Worm (Caenorhabditis elegans) whole organism, early embryonic: Measurements from ENCODE around the gene sbsp-1.

Experiments
- B0310.2 ChIP-seq: sonication (generic microtip); optimal IDR thresholded peaks from 2 replicates; lab custom pipeline; 2016; ENCODE audit warnings: mild to moderate bottlenecking, missing genetic modification characterization, missing compliant biosample characterization
- F13C5.2 ChIP-seq: sonication (generic microtip); optimal IDR thresholded peaks from 2 replicates; lab custom pipeline; 2017; ENCODE audit warnings: mild to moderate bottlenecking, missing genetic modification characterization, inconsistent platforms, missing compliant biosample characterization
- aly-1 ChIP-seq: sonication (generic microtip); optimal IDR thresholded peaks from 2 replicates; lab custom pipeline; 2016; ENCODE audit warnings: missing genetic modification characterization, missing compliant biosample characterization
- ama-1 ChIP-seq: fragments of 150-350 bp; optimal IDR thresholded peaks from 2 replicates; lab custom pipeline; 2014
- ceh-13 ChIP-seq: fragments of 200-800 bp; sonication (Bioruptor generic); optimal IDR thresholded peaks from 2 replicates; lab custom pipeline; 2018; ENCODE audit warnings: mild to moderate bottlenecking, missing genetic modification characterization, missing compliant biosample characterization
- flt-1 ChIP-seq: fragments of 200-800 bp; sonication (Bioruptor generic); IDR thresholded peaks from 2 replicates; pipeline ENCODE4 v1.3.6; 2022; ENCODE audit warnings: missing genetic modification characterization, missing compliant biosample characterization
- hnd-1 ChIP-seq: sonication (generic microtip); optimal IDR thresholded peaks from 2 replicates; lab custom pipeline; 2016; ENCODE audit warnings: missing genetic modification characterization, missing compliant biosample characterization
- pes-1 ChIP-seq: fragments of 200-800 bp; sonication (Bioruptor generic); IDR thresholded peaks from 2 replicates; pipeline ENCODE4 v1.3.6; 2022; ENCODE audit warnings: missing genetic modification reagents, missing genetic modification characterization, missing compliant biosample characterization
- tbx-37 ChIP-seq: fragments of 200-800 bp; sonication (Bioruptor generic); conservative IDR thresholded peaks from 2 replicates; pipeline ENCODE4 v1.3.6; 2022; ENCODE audit warnings: missing genetic modification reagents, missing genetic modification characterization, missing compliant biosample characterization

DNA sequence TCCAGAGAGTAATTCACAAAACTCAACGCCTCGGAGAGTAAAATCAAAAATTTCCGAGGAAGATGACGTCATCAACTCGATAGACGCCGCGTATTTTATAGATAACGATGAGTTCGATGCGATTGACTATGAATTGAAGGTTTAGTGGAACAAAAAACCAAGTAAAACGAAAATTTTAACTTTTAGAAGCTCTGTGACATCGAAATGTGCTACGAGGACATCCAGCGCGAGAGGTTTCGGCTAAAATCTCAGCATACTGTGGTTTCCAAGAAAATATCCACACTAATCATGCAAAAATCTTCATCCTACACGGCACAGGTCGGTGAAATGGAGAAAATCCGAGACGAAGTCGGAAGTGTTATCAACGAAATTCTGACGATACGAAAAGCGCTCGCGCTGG lies 36.9 kb downstream of the sbsp-1 start:
- TF ChIP-seq ama-1 (no peak), F13C5.2 (tag; lab: Kevin White, UChicago) (no peak), B0310.2 (tag; lab: Kevin White, UChicago) (no peak), pes-1 (GFP tag; lab: Robert Waterston, UW) (no peak), ceh-13 (no peak), flt-1 (GFP tag; lab: Robert Waterston, UW) (no peak), aly-1 (tag; lab: Kevin White, UChicago) (no peak), hnd-1 (tag; lab: Kevin White, UChicago) (no peak), tbx-37 (GFP tag; lab: Robert Waterston, UW) (no peak)
